Worm (Caenorhabditis elegans): ENCODE results near the gene clec-31.

clec-31 gene

ce11 chrV:16873642-16874041 lies 15.8 kb upstream of the clec-31 start, which contains the start of gene srw-23:
TSS of gene srw-23 (plus strand) at chrV:16873942.
- TF ChIP-seq ceh-28 (tag; optimal IDR thresholded peaks at IDR 0.05), result no peak
- TF ChIP-seq ztf-11 (tag; optimal IDR thresholded peaks at IDR 0.05), result no peak
- TF ChIP-seq nhr-76 (tag; optimal IDR thresholded peaks at IDR 0.05), result no peak
- TF ChIP-seq tbx-2 (tag; optimal IDR thresholded peaks at IDR 0.05), result no peak
- no peak for TF ChIP-seq aly-2 (tag; optimal IDR thresholded peaks at IDR 0.05)
- TF ChIP-seq egl-27 (tag; optimal IDR thresholded peaks at IDR 0.05), result no peak
- TF ChIP-seq nhr-23 (tag; optimal IDR thresholded peaks at IDR 0.05), result no peak
- TF ChIP-seq unc-39 (tag; optimal IDR thresholded peaks at IDR 0.05), result no peak
- no peak for TF ChIP-seq mdl-1 (tag; optimal IDR thresholded peaks at IDR 0.05)

- TF ChIP-seq nhr-67 (tag; optimal IDR thresholded peaks at IDR 0.05) (no peak), pqm-1 (tag; optimal IDR thresholded peaks at IDR 0.05) (no peak), elt-3 (tag; optimal IDR thresholded peaks at IDR 0.05) (no peak), nhr-28 (tag; optimal IDR thresholded peaks at IDR 0.05) (no peak), sea-2 (GFP tag; optimal IDR thresholded peaks at IDR 0.05) (no peak)
These were observed 13.5 kb upstream of the clec-31 start, which contains the start of gene thn-4 for ce11 chrV:16871387-16871786. TSS of gene thn-4 (minus strand) at chrV:16871487.

- TF ChIP-seq ceh-9 (tag; optimal IDR thresholded peaks at IDR 0.05), result no peak
- TF ChIP-seq snpc-4 (tag; optimal IDR thresholded peaks at IDR 0.05), result no peak
- TF ChIP-seq ztf-11 (tag; optimal IDR thresholded peaks at IDR 0.05), result no peak
- no peak for TF ChIP-seq pha-4 (tag; optimal IDR thresholded peaks at IDR 0.05)
- TF ChIP-seq ceh-82 (tag; optimal IDR thresholded peaks at IDR 0.05), result no peak
- TF ChIP-seq zag-1 (tag; optimal IDR thresholded peaks at IDR 0.05), result no peak
- TF ChIP-seq tbx-2 (tag; optimal IDR thresholded peaks at IDR 0.05), result no peak
- no peak for TF ChIP-seq mdl-1 (tag; optimal IDR thresholded peaks at IDR 0.05)
- no peak for TF ChIP-seq nhr-25 (tag; optimal IDR thresholded peaks at IDR 0.05)
- TF ChIP-seq aly-2 (tag; optimal IDR thresholded peaks at IDR 0.05), result no peak
- no peak for TF ChIP-seq daf-12 (tag; optimal IDR thresholded peaks at IDR 0.05)
- no peak for TF ChIP-seq unc-39 (tag; optimal IDR thresholded peaks at IDR 0.05)
- no peak for TF ChIP-seq nhr-76 (tag; optimal IDR thresholded peaks at IDR 0.05)
- no peak for TF ChIP-seq R02D3.7 (tag; optimal IDR thresholded peaks at IDR 0.05)
These were observed 11.9 kb upstream of the clec-31 start, which contains the start of gene clec-33 for ce11 chrV:16869740-16870139. TSS of gene clec-33 (minus strand) at chrV:16869840.

ce11 chrV:16865404-16865803 lies 7.5 kb upstream of the clec-31 start, which contains the start of gene clec-28:
TSS of gene clec-28 (plus strand) at chrV:16865704.
- TF ChIP-seq elt-1 (tag; optimal IDR thresholded peaks at IDR 0.05), result no peak
- TF ChIP-seq nhr-25 (tag; optimal IDR thresholded peaks at IDR 0.05), result no peak
- TF ChIP-seq aly-2 (tag; optimal IDR thresholded peaks at IDR 0.05), result no peak
- TF ChIP-seq nfya-1 (tag; optimal IDR thresholded peaks at IDR 0.05; ENCODE audit: insufficient read depth), result no peak
- no peak for TF ChIP-seq nhr-12 (tag; optimal IDR thresholded peaks at IDR 0.05)
- TF ChIP-seq pha-4 (tag; optimal IDR thresholded peaks at IDR 0.05), result no peak
- no peak for TF ChIP-seq pqm-1 (tag; optimal IDR thresholded peaks at IDR 0.05)
- TF ChIP-seq unc-39 (tag; optimal IDR thresholded peaks at IDR 0.05), result no peak
- TF ChIP-seq elt-3 (tag; optimal IDR thresholded peaks at IDR 0.05), result no peak
- no peak for TF ChIP-seq ceh-16 (tag; optimal IDR thresholded peaks at IDR 0.05)

ce11 chrV:16861719-16862118 lies 3.8 kb upstream of the clec-31 start, which contains the start of the genes clec-32 and clec-24:
TSS of gene clec-32 (minus strand) at chrV:16861819.
TSS of gene clec-24 (plus strand) at chrV:16862012.
- TF ChIP-seq elt-1 (tag; optimal IDR thresholded peaks at IDR 0.05), result no peak
- no peak for TF ChIP-seq fkh-2 (tag; optimal IDR thresholded peaks at IDR 0.05)

- TF ChIP-seq elt-3 (tag; optimal IDR thresholded peaks at IDR 0.05) (no peak), egl-27 (tag; optimal IDR thresholded peaks at IDR 0.05) (no peak), ceh-28 (tag; optimal IDR thresholded peaks at IDR 0.05) (no peak), nhr-76 (tag; optimal IDR thresholded peaks at IDR 0.05) (no peak), pqm-1 (tag; optimal IDR thresholded peaks at IDR 0.05) (no peak), egl-5 (tag; optimal IDR thresholded peaks at IDR 0.05) (no peak), fos-1 (tag; optimal IDR thresholded peaks at IDR 0.05) (no peak)
These were observed 3.8 kb downstream of the clec-31 start, which contains the start of the genes clec-35 and clec-27 for ce11 chrV:16853956-16854683. TSS of gene clec-35 (minus strand) at chrV:16854056. TSS of gene clec-27 (plus strand) at chrV:16854633.

All from whole organism, L3 larva.